Worm (Caenorhabditis elegans) whole organism, late embryonic: ENCODE results near the gene T13A10.2.

Source experiments
- F13H6.1 ChIP-seq: sonication (generic microtip); optimal IDR thresholded peaks from 2 replicates; lab custom pipeline; 2016; ENCODE audit warnings: missing genetic modification characterization, missing compliant biosample characterization
- ama-1 ChIP-seq: fragments of 150-350 bp; optimal IDR thresholded peaks from 2 replicates; lab custom pipeline; 2014
- ceh-2 ChIP-seq: sonication (generic microtip); optimal IDR thresholded peaks from 2 replicates; lab custom pipeline; 2016; ENCODE audit warnings: missing genotype, missing genetic modification characterization, missing compliant biosample characterization
- ceh-9 ChIP-seq: sonication (generic microtip); optimal IDR thresholded peaks from 2 replicates; lab custom pipeline; 2016; ENCODE audit warnings: mild to moderate bottlenecking, missing genetic modification characterization, inconsistent platforms, missing compliant biosample characterization
- dve-1 ChIP-seq: sonication (generic microtip); optimal IDR thresholded peaks from 2 replicates; lab custom pipeline; 2017; ENCODE audit warnings: antibody characterized with exemption, mild to moderate bottlenecking, missing genetic modification characterization, missing compliant biosample characterization
- ets-4 ChIP-seq: sonication (generic microtip); optimal IDR thresholded peaks from 2 replicates; lab custom pipeline; 2016; ENCODE audit warnings: missing genetic modification characterization, missing compliant biosample characterization
- lin-11 ChIP-seq: fragments of 200-800 bp; sonication (Bioruptor generic); optimal IDR thresholded peaks from 2 replicates; lab custom pipeline; 2018; ENCODE audit warnings: mild to moderate bottlenecking, missing genetic modification characterization, missing compliant biosample characterization
- npax-4 ChIP-seq: sonication (generic microtip); optimal IDR thresholded peaks from 2 replicates; lab custom pipeline; 2016; ENCODE audit warnings: missing genetic modification characterization, missing compliant biosample characterization
- rnt-1 ChIP-seq: sonication (generic microtip); optimal IDR thresholded peaks from 2 replicates; lab custom pipeline; 2016; ENCODE audit warnings: missing genetic modification characterization, missing compliant biosample characterization
- tbx-2 ChIP-seq: sonication (generic microtip); optimal IDR thresholded peaks from 2 replicates; lab custom pipeline; 2016; ENCODE audit warnings: missing genetic modification characterization, missing compliant biosample characterization

DNA sequence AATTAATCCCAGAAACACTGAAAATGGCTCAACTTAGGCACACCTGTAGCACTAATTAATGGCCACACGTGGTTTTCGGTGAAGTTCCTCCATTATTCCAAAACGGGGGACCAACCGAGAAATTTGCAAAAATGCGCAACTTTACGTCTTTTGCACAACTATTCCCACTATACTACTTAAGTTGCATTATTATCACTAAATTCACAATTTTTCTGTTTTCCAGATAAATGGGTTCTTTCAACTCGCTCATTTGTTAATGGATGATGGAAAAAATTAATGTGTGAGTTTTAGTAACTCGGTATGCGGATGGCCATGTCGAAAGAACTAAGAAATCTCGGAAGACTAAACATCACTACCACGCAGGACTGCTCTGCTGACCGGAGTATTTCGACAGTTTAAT lies 1.5 kb downstream of the T13A10.2 start, which contains the start of gene T13A10.64:
- no peak for TF ChIP-seq rnt-1 (tag; lab: Kevin White, UChicago)
- no peak for TF ChIP-seq ceh-2 (tag; lab: Kevin White, UChicago)
- no peak for TF ChIP-seq ets-4
- no peak for TF ChIP-seq npax-4 (tag; lab: Kevin White, UChicago)
- no peak for TF ChIP-seq tbx-2
- no peak for TF ChIP-seq F13H6.1
- TF ChIP-seq ama-1 (lab: Kevin White, UChicago), result no peak
- no peak for TF ChIP-seq lin-11 (tag; lab: Kevin White, UChicago)
- TF ChIP-seq ceh-9 (tag; lab: Kevin White, UChicago), result no peak
- no peak for TF ChIP-seq dve-1 (tag; lab: Kevin White, UChicago)
